Worm (Caenorhabditis elegans) whole organism, young adult: Measurements from ENCODE around the gene cct-7.
A peak's percentile ranks its signal among the peaks of the same experiment; 100 is the strongest.

Source experiments
- B0336.3 ChIP-seq: fragments of 200-800 bp; sonication (Bioruptor generic); IDR thresholded peaks from 2 replicates; pipeline ENCODE4 v1.3.6; 2022; ENCODE audit warnings: missing genetic modification characterization, missing compliant biosample characterization
- D2030.7 ChIP-seq: fragments of 200-800 bp; sonication (Bioruptor generic); IDR thresholded peaks from 2 replicates; pipeline ENCODE4 v1.3.6; 2022; ENCODE audit warnings: missing genetic modification reagents, missing genetic modification characterization, missing compliant biosample characterization
- F22D6.2 ChIP-seq: sonication (generic microtip); optimal IDR thresholded peaks from 2 replicates; lab custom pipeline; 2016; ENCODE audit warnings: mild to moderate bottlenecking, missing genetic modification characterization, missing compliant biosample characterization
- F57A8.1 ChIP-seq: fragments of 200-800 bp; sonication (Bioruptor generic); optimal IDR thresholded peaks from 2 replicates; lab custom pipeline; 2018; ENCODE audit warnings: mild to moderate bottlenecking, missing genetic modification characterization, moderate library complexity, missing compliant biosample characterization
- K11D2.4 ChIP-seq: fragments of 200-800 bp; sonication (Bioruptor generic); IDR thresholded peaks from 2 replicates; pipeline ENCODE4 v1.3.6; 2022; ENCODE audit warnings: missing genetic modification reagents, missing genetic modification characterization, missing compliant biosample characterization
- K12H6.12 ChIP-seq: fragments of 200-800 bp; sonication (Bioruptor generic); optimal IDR thresholded peaks from 2 replicates; lab custom pipeline; 2018; ENCODE audit warnings: mild to moderate bottlenecking, missing genetic modification characterization, missing compliant biosample characterization
- Y53F4B.3 ChIP-seq: fragments of 200-800 bp; sonication (Bioruptor generic); IDR thresholded peaks from 2 replicates; pipeline ENCODE4 v1.3.6; 2022; ENCODE audit warnings: missing genetic modification reagents, missing genetic modification characterization, missing compliant biosample characterization
- Y56A3A.18 ChIP-seq: fragments of 200-800 bp; sonication (Bioruptor generic); IDR thresholded peaks from 2 replicates; pipeline ENCODE4 v1.3.6; 2022; ENCODE audit warnings: missing genetic modification reagents, missing genetic modification characterization, missing compliant biosample characterization
- ZK185.1 ChIP-seq: sonication (generic microtip); optimal IDR thresholded peaks from 2 replicates; lab custom pipeline; 2016; ENCODE audit warnings: mild to moderate bottlenecking, missing genetic modification characterization, missing compliant biosample characterization; ENCODE audit not compliant: poor library complexity, severe bottlenecking
- akir-1 ChIP-seq: fragments of 200-800 bp; sonication (Bioruptor generic); optimal IDR thresholded peaks from 2 replicates; lab custom pipeline; 2018; ENCODE audit warnings: mild to moderate bottlenecking, missing genetic modification characterization, moderate library complexity, missing compliant biosample characterization
- aptf-2 ChIP-seq: fragments of 200-800 bp; sonication (Bioruptor generic); conservative IDR thresholded peaks from 2 replicates; pipeline ENCODE4 v1.3.6; 2022; ENCODE audit warnings: missing genetic modification reagents, missing genetic modification characterization, missing compliant biosample characterization
- attf-5 ChIP-seq: fragments of 200-800 bp; sonication (Bioruptor generic); optimal IDR thresholded peaks from 2 replicates; lab custom pipeline; 2018; ENCODE audit warnings: mild to moderate bottlenecking, missing genetic modification characterization, missing compliant biosample characterization
- bed-1 ChIP-seq: fragments of 200-800 bp; sonication (Bioruptor generic); IDR thresholded peaks from 2 replicates; pipeline ENCODE4 v1.3.6; 2022; ENCODE audit warnings: missing genetic modification reagents, missing genetic modification characterization, missing compliant biosample characterization
- ceh-40 ChIP-seq: fragments of 200-800 bp; sonication (Bioruptor generic); IDR thresholded peaks from 2 replicates; pipeline ENCODE4 v1.3.6; 2022; ENCODE audit warnings: missing genetic modification characterization, missing compliant biosample characterization
- ceh-79 ChIP-seq: sonication (generic microtip); optimal IDR thresholded peaks from 2 replicates; lab custom pipeline; 2017; ENCODE audit warnings: mild to moderate bottlenecking, missing genetic modification characterization, missing compliant biosample characterization
- ceh-91 ChIP-seq: fragments of 200-800 bp; sonication (Bioruptor generic); IDR thresholded peaks from 2 replicates; pipeline ENCODE4 v1.3.6; 2022; ENCODE audit warnings: missing genetic modification reagents, missing genetic modification characterization, missing compliant biosample characterization
- chd-7 ChIP-seq: sonication (generic microtip); optimal IDR thresholded peaks from 2 replicates; lab custom pipeline; 2016; ENCODE audit warnings: mild to moderate bottlenecking, missing genetic modification characterization, moderate library complexity, missing compliant biosample characterization
- die-1 ChIP-seq: sonication (generic microtip); optimal IDR thresholded peaks from 2 replicates; lab custom pipeline; 2016; ENCODE audit warnings: missing genotype, mild to moderate bottlenecking, missing genetic modification characterization, missing compliant biosample characterization
- egl-44 ChIP-seq: fragments of 200-800 bp; sonication (Bioruptor generic); IDR thresholded peaks from 2 replicates; pipeline ENCODE4 v1.3.6; 2022; ENCODE audit warnings: missing genetic modification reagents, missing genetic modification characterization, missing compliant biosample characterization
- gei-17 ChIP-seq: fragments of 200-800 bp; sonication (Bioruptor generic); optimal IDR thresholded peaks from 2 replicates; lab custom pipeline; 2018; ENCODE audit warnings: mild to moderate bottlenecking, missing genetic modification characterization, missing compliant biosample characterization
- hsf-1 ChIP-seq: fragments of 200-800 bp; sonication (Bioruptor generic); IDR thresholded peaks from 2 replicates; pipeline ENCODE4 v1.3.6; 2022; ENCODE audit warnings: missing genetic modification reagents, missing genetic modification characterization, missing compliant biosample characterization
- lag-1 ChIP-seq: fragments of 200-800 bp; sonication (Bioruptor generic); IDR thresholded peaks from 2 replicates; pipeline ENCODE4 v1.3.6; 2022; ENCODE audit warnings: missing genetic modification reagents, missing genetic modification characterization, missing compliant biosample characterization
- lin-40 ChIP-seq: sonication (generic microtip); optimal IDR thresholded peaks from 2 replicates; lab custom pipeline; 2016; ENCODE audit warnings: missing genetic modification characterization, mild to moderate bottlenecking, missing compliant biosample characterization, missing genotype, missing genetic modification reagents
- lir-1 ChIP-seq: fragments of 200-800 bp; sonication (Bioruptor generic); conservative IDR thresholded peaks from 2 replicates; pipeline ENCODE4 v1.3.6; 2022; ENCODE audit warnings: missing genetic modification reagents, missing genetic modification characterization, missing compliant biosample characterization
- lsl-1 ChIP-seq: fragments of 200-800 bp; sonication (Bioruptor generic); optimal IDR thresholded peaks from 2 replicates; lab custom pipeline; 2018; ENCODE audit warnings: mild to moderate bottlenecking, missing genetic modification characterization, moderate library complexity, missing compliant biosample characterization
- mcd-1 ChIP-seq: fragments of 200-800 bp; sonication (Bioruptor generic); IDR thresholded peaks from 2 replicates; pipeline ENCODE4 v1.3.6; 2022; ENCODE audit warnings: missing genetic modification reagents, missing genetic modification characterization, missing compliant biosample characterization
- mes-4 ChIP-seq: sonication (generic microtip); optimal IDR thresholded peaks from 2 replicates; lab custom pipeline; 2016; ENCODE audit warnings: missing genotype, missing genetic modification characterization, missing compliant biosample characterization
- nfya-1 ChIP-seq: sonication (generic microtip); optimal IDR thresholded peaks from 2 replicates; lab custom pipeline; 2017; ENCODE audit warnings: antibody characterized with exemption, missing compliant biosample characterization, missing genetic modification characterization, borderline replicate concordance; ENCODE audit not compliant: insufficient read depth
- nfya-2 ChIP-seq: fragments of 200-800 bp; sonication (Bioruptor generic); IDR thresholded peaks from 2 replicates; pipeline ENCODE4 v1.3.6; 2022; ENCODE audit warnings: missing genetic modification reagents, missing genetic modification characterization, missing compliant biosample characterization
- nhr-179 ChIP-seq: sonication (generic microtip); optimal IDR thresholded peaks from 2 replicates; lab custom pipeline; 2016; ENCODE audit warnings: mild to moderate bottlenecking, missing genetic modification characterization, missing compliant biosample characterization
- nhr-80 ChIP-seq: sonication (generic microtip); optimal IDR thresholded peaks from 2 replicates; lab custom pipeline; 2016; ENCODE audit warnings: missing genetic modification characterization, missing compliant biosample characterization
- pha-4 ChIP-seq: fragments of 150-350 bp; sonication (generic microtip); optimal IDR thresholded peaks from 2 replicates; lab custom pipeline; 2014; ENCODE audit warnings: missing biosample characterization, missing genetic modification reagents, missing genetic modification characterization
- rcor-1 ChIP-seq: fragments of 200-800 bp; sonication (Bioruptor generic); IDR thresholded peaks from 2 replicates; pipeline ENCODE4 v1.3.6; 2022; ENCODE audit warnings: missing genetic modification reagents, missing genetic modification characterization, missing compliant biosample characterization
- rpc-1 ChIP-seq, 2 experiments: fragments of 150-350 bp in 1 of 2; sonication (generic microtip) in 1 of 2; optimal IDR thresholded peaks; 2 replicates each; lab custom pipeline; 2014 to 2018; ENCODE audit warnings: missing biosample characterization in 1 of 2, missing genetic modification characterization in 1 of 2, missing genetic modification reagents in 1 of 2, missing genotype in 1 of 2
- sdz-38 ChIP-seq: sonication (generic microtip); optimal IDR thresholded peaks from 2 replicates; lab custom pipeline; 2016; ENCODE audit warnings: missing genotype, missing genetic modification characterization, missing compliant biosample characterization
- snpc-1.3 ChIP-seq: sonication (generic microtip); optimal IDR thresholded peaks from 2 replicates; lab custom pipeline; 2017; ENCODE audit warnings: missing genetic modification characterization, mild to moderate bottlenecking, missing compliant biosample characterization, antibody characterized with exemption, moderate library complexity, missing genotype, missing genetic modification reagents; ENCODE audit not compliant: insufficient read depth
- sptf-2 ChIP-seq: fragments of 200-800 bp; sonication (Bioruptor generic); optimal IDR thresholded peaks from 2 replicates; lab custom pipeline; 2018; ENCODE audit warnings: mild to moderate bottlenecking, missing genetic modification characterization, missing compliant biosample characterization
- unc-62 ChIP-seq: fragments of 150-350 bp; optimal IDR thresholded peaks from 2 replicates; lab custom pipeline; 2014; ENCODE audit warnings: missing biosample characterization, missing genetic modification reagents, missing genetic modification characterization
- xnd-1 ChIP-seq: sonication (generic microtip); optimal IDR thresholded peaks from 2 replicates; lab custom pipeline; 2016; ENCODE audit warnings: missing genotype, missing genetic modification reagents, missing genetic modification characterization, missing compliant biosample characterization
- zim-3 ChIP-seq: sonication (generic microtip); optimal IDR thresholded peaks from 2 replicates; lab custom pipeline; 2017; ENCODE audit warnings: mild to moderate bottlenecking, missing genetic modification characterization, moderate library complexity, missing compliant biosample characterization
- ztf-25 ChIP-seq: fragments of 200-800 bp; sonication (Bioruptor generic); IDR thresholded peaks from 2 replicates; pipeline ENCODE4 v1.3.6; 2022; ENCODE audit warnings: missing genetic modification reagents, missing genetic modification characterization, missing compliant biosample characterization
- ztf-26 ChIP-seq: sonication (generic microtip); optimal IDR thresholded peaks from 2 replicates; lab custom pipeline; 2017; ENCODE audit warnings: missing genetic modification characterization, missing compliant biosample characterization
- ztf-28 ChIP-seq: fragments of 200-800 bp; sonication (Bioruptor generic); IDR thresholded peaks from 2 replicates; pipeline ENCODE4 v1.3.6; 2022; ENCODE audit warnings: missing genetic modification reagents, missing genetic modification characterization, missing compliant biosample characterization
- ztf-6 ChIP-seq: fragments of 200-800 bp; sonication (Bioruptor generic); IDR thresholded peaks from 2 replicates; pipeline ENCODE4 v1.3.6; 2022; ENCODE audit warnings: missing genetic modification reagents, missing genetic modification characterization, missing compliant biosample characterization

The cct-7 gene

ce11 chrV:1870515-1870940 lies 1.5 kb upstream of the cct-7 start (continued):
- TF ChIP-seq K12H6.12 (tag; lab: Kevin White, UChicago) (no peak), nfya-2 (GFP tag; lab: Robert Waterston, UW) (no peak), lag-1 (no peak), ceh-79 (tag; lab: Kevin White, UChicago) (no peak), unc-62 (no peak), bed-1 (GFP tag; lab: Robert Waterston, UW) (no peak), nhr-179 (tag; lab: Kevin White, UChicago) (no peak), lin-40 (tag; lab: Kevin White, UChicago) (no peak), akir-1 (no peak), sptf-2 (GFP tag; lab: Kevin White, UChicago) (peak; percentile 34), ZK185.1 (no peak), ztf-25 (peak; percentile 19; the same call in 1 of the 2 replicates), zim-3 (tag; lab: Kevin White, UChicago) (no peak), mcd-1 (GFP tag; lab: Robert Waterston, UW) (peak; percentile 25; the same call in 1 of the 2 replicates), egl-44 (GFP tag; lab: Robert Waterston, UW) (no peak), hsf-1 (peak; percentile 59; the same call in 1 of the 2 replicates), attf-5 (GFP tag; lab: Kevin White, UChicago) (no peak), ceh-40 (GFP tag; lab: Robert Waterston, UW) (no peak), rpc-1 (optimal IDR thresholded peaks at IDR 0.05; lab: Kevin White, UChicago) (no peak), rpc-1 (tag; optimal IDR thresholded peaks at IDR 0.05; lab: Kevin White, UChicago) (no peak), sdz-38 (tag; lab: Kevin White, UChicago) (no peak), mes-4 (no peak), nfya-1 (tag; lab: Kevin White, UChicago) (no peak), ceh-91 (GFP tag; lab: Robert Waterston, UW) (peak; percentile 78), D2030.7 (GFP tag; lab: Robert Waterston, UW) (peak; percentile 82), lir-1 (GFP tag; lab: Robert Waterston, UW) (no peak), gei-17 (GFP tag; lab: Kevin White, UChicago) (no peak), Y53F4B.3 (GFP tag; lab: Robert Waterston, UW) (no peak), aptf-2 (no peak), ztf-28 (GFP tag; lab: Robert Waterston, UW) (peak; percentile 79; the same call in 1 of the 2 replicates), K11D2.4 (GFP tag; lab: Robert Waterston, UW) (no peak), B0336.3 (GFP tag; lab: Robert Waterston, UW) (peak; percentile 65), ztf-6 (GFP tag; lab: Robert Waterston, UW) (no peak), F57A8.1 (GFP tag; lab: Kevin White, UChicago) (no peak), chd-7 (tag; lab: Kevin White, UChicago) (no peak), lsl-1 (peak; percentile 79), xnd-1 (tag; lab: Kevin White, UChicago) (peak; percentile 46), F22D6.2 (tag; lab: Kevin White, UChicago) (no peak), snpc-1.3 (tag; lab: Kevin White, UChicago) (no peak), rcor-1 (GFP tag; lab: Robert Waterston, UW) (no peak), pha-4 (no peak), die-1 (no peak), nhr-80 (tag; lab: Kevin White, UChicago) (no peak), ztf-26 (no peak), Y56A3A.18 (GFP tag; lab: Robert Waterston, UW) (no peak; the same call in 1 of the 2 replicates)
